Worm (Caenorhabditis elegans) whole organism, L1 larva: ENCODE data around the gene miz-1.

Experiments used
- C16A3.4 ChIP-seq: fragments of 150-350 bp; optimal IDR thresholded peaks from 2 replicates; lab custom pipeline; 2014; ENCODE audit warnings: missing biosample characterization, missing genetic modification characterization
- C34B4.2 ChIP-seq: sonication (generic microtip); optimal IDR thresholded peaks from 2 replicates; lab custom pipeline; 2017; ENCODE audit warnings: mild to moderate bottlenecking, missing genetic modification characterization, missing compliant biosample characterization
- F16B12.6 ChIP-seq: fragments of 150-350 bp; optimal IDR thresholded peaks from 2 replicates; lab custom pipeline; 2014; ENCODE audit warnings: missing biosample characterization, missing genetic modification characterization
- Y116A8C.19 ChIP-seq: sonication (generic microtip); optimal IDR thresholded peaks from 2 replicates; lab custom pipeline; 2016; ENCODE audit warnings: missing compliant biosample characterization, missing genetic modification characterization, borderline replicate concordance
- blmp-1 ChIP-seq: fragments of 150-350 bp; optimal IDR thresholded peaks from 2 replicates; lab custom pipeline; 2014; ENCODE audit warnings: missing biosample characterization, missing genetic modification characterization
- ceh-63 ChIP-seq: fragments of 200-800 bp; sonication (Bioruptor generic); optimal IDR thresholded peaks from 2 replicates; lab custom pipeline; 2018; ENCODE audit warnings: mild to moderate bottlenecking, missing genetic modification characterization, missing compliant biosample characterization
- ceh-8 ChIP-seq: fragments of 200-800 bp; sonication (Bioruptor generic); optimal IDR thresholded peaks from 2 replicates; lab custom pipeline; 2018; ENCODE audit warnings: mild to moderate bottlenecking, missing genetic modification characterization, moderate library complexity, missing compliant biosample characterization
- ceh-82 ChIP-seq, 3 experiments: fragments of 150-350 bp in 1 of 3; sonication (generic microtip) in 2 of 3; optimal IDR thresholded peaks; 2 replicates each; lab custom pipeline; 2014 to 2017; ENCODE audit warnings: missing biosample characterization in 3 of 3, missing genetic modification characterization in 3 of 3
- ceh-90 ChIP-seq: sonication (generic microtip); optimal IDR thresholded peaks from 2 replicates; lab custom pipeline; 2016; ENCODE audit warnings: missing genetic modification characterization, missing compliant biosample characterization
- dpl-1 ChIP-seq, 3 experiments: fragments of 150-350 bp in 2 of 3; sonication (generic microtip) in 1 of 3; optimal IDR thresholded peaks; 2 replicates each; lab custom pipeline; 2014 to 2017; ENCODE audit warnings: missing biosample characterization in 3 of 3, missing genetic modification characterization in 3 of 3, missing genetic modification reagents in 3 of 3
- efl-3 ChIP-seq: fragments of 200-800 bp; sonication (Bioruptor generic); optimal IDR thresholded peaks from 2 replicates; lab custom pipeline; 2018; ENCODE audit warnings: mild to moderate bottlenecking, missing genetic modification characterization, missing compliant biosample characterization
- egl-13 ChIP-seq: sonication (generic microtip); optimal IDR thresholded peaks from 2 replicates; lab custom pipeline; 2016; ENCODE audit warnings: missing genotype, missing genetic modification reagents, missing genetic modification characterization, missing compliant biosample characterization
- egl-27 ChIP-seq, 2 experiments: fragments of 150-350 bp in 1 of 2; sonication (generic microtip); optimal IDR thresholded peaks; 3 replicates each; lab custom pipeline; 2017 to 2018; ENCODE audit warnings: missing biosample characterization in 2 of 2, missing genetic modification characterization in 2 of 2, missing genetic modification reagents in 2 of 2
- elt-3 ChIP-seq, 6 experiments: fragments of 150-350 bp in 1 of 6; sonication (generic microtip); optimal IDR thresholded peaks; 2 replicates each; lab custom pipeline; 2017 to 2018; ENCODE audit warnings: missing biosample characterization in 6 of 6, missing genetic modification characterization in 6 of 6, inconsistent platforms in 1 of 6
- fkh-10 ChIP-seq: sonication (generic microtip); optimal IDR thresholded peaks from 2 replicates; lab custom pipeline; 2017; ENCODE audit warnings: missing biosample characterization, missing genetic modification reagents, missing genetic modification characterization
- fkh-4 ChIP-seq: sonication (generic microtip); optimal IDR thresholded peaks from 2 replicates; lab custom pipeline; 2016; ENCODE audit warnings: missing compliant biosample characterization, missing genetic modification characterization, borderline replicate concordance
- fkh-8 ChIP-seq: sonication (generic microtip); optimal IDR thresholded peaks from 2 replicates; lab custom pipeline; 2016; ENCODE audit warnings: mild to moderate bottlenecking, missing genetic modification characterization, missing compliant biosample characterization
- fos-1 ChIP-seq: fragments of 150-350 bp; optimal IDR thresholded peaks from 2 replicates; lab custom pipeline; 2014; ENCODE audit warnings: missing biosample characterization, missing genetic modification characterization
- grh-1 ChIP-seq: fragments of 200-800 bp; sonication (Bioruptor generic); IDR thresholded peaks from 2 replicates; pipeline ENCODE4 v1.3.6; 2022; ENCODE audit warnings: missing genetic modification reagents, missing genetic modification characterization, missing compliant biosample characterization
- irx-1 ChIP-seq: sonication (generic microtip); optimal IDR thresholded peaks from 2 replicates; lab custom pipeline; 2016; ENCODE audit warnings: missing genetic modification characterization, missing compliant biosample characterization
- isw-1 ChIP-seq: fragments of 200-800 bp; sonication (Bioruptor generic); IDR thresholded peaks from 2 replicates; pipeline ENCODE4 v1.3.6; 2022; ENCODE audit warnings: missing genetic modification characterization, missing compliant biosample characterization
- lin-13 ChIP-seq: fragments of 150-350 bp; optimal IDR thresholded peaks from 2 replicates; lab custom pipeline; 2014; ENCODE audit warnings: missing biosample characterization, missing genetic modification reagents, missing genetic modification characterization
- lin-14 ChIP-seq: fragments of 200-800 bp; sonication (Bioruptor generic); optimal IDR thresholded peaks from 2 replicates; lab custom pipeline; 2018; ENCODE audit warnings: mild to moderate bottlenecking, missing genetic modification characterization, moderate library complexity, missing compliant biosample characterization
- lin-39 ChIP-seq: fragments of 150-350 bp; optimal IDR thresholded peaks from 2 replicates; lab custom pipeline; 2014; ENCODE audit warnings: missing biosample characterization, missing genetic modification reagents, missing genetic modification characterization
- mdl-1 ChIP-seq, 2 experiments: fragments of 150-350 bp; optimal IDR thresholded peaks; 2 replicates each; lab custom pipeline; 2014 to 2017; ENCODE audit warnings: missing biosample characterization in 2 of 2, missing genetic modification characterization in 2 of 2, inconsistent platforms in 1 of 2
- mef-2 ChIP-seq: fragments of 150-350 bp; optimal IDR thresholded peaks from 2 replicates; lab custom pipeline; 2014; ENCODE audit warnings: missing biosample characterization, missing genetic modification characterization
- mep-1 ChIP-seq: fragments of 150-350 bp; optimal IDR thresholded peaks from 2 replicates; lab custom pipeline; 2014; ENCODE audit warnings: missing biosample characterization, missing genetic modification characterization
- nhr-12 ChIP-seq: sonication (generic microtip); optimal IDR thresholded peaks from 2 replicates; lab custom pipeline; 2017; ENCODE audit warnings: missing biosample characterization, missing genetic modification characterization
- nhr-19 ChIP-seq: fragments of 200-800 bp; sonication (Bioruptor generic); conservative IDR thresholded peaks from 2 replicates; pipeline ENCODE4 v1.3.6; 2022; ENCODE audit warnings: missing genetic modification characterization, missing compliant biosample characterization
- nhr-20 ChIP-seq: sonication (generic microtip); optimal IDR thresholded peaks from 2 replicates; lab custom pipeline; 2016; ENCODE audit warnings: mild to moderate bottlenecking, missing genetic modification characterization, missing compliant biosample characterization
- nhr-237 ChIP-seq: fragments of 150-350 bp; optimal IDR thresholded peaks from 2 replicates; lab custom pipeline; 2014; ENCODE audit warnings: missing biosample characterization, missing genetic modification characterization
- nhr-47 ChIP-seq: sonication (generic microtip); optimal IDR thresholded peaks from 2 replicates; lab custom pipeline; 2016; ENCODE audit warnings: mild to moderate bottlenecking, missing genetic modification characterization, moderate library complexity, missing compliant biosample characterization
- nhr-71 ChIP-seq: sonication (generic microtip); optimal IDR thresholded peaks from 2 replicates; lab custom pipeline; 2016; ENCODE audit warnings: mild to moderate bottlenecking, missing genetic modification characterization, moderate library complexity, missing compliant biosample characterization
- nhr-77 ChIP-seq: fragments of 150-350 bp; optimal IDR thresholded peaks from 2 replicates; lab custom pipeline; 2014; ENCODE audit warnings: missing biosample characterization, missing genetic modification characterization
- nhr-84 ChIP-seq: sonication (generic microtip); optimal IDR thresholded peaks from 2 replicates; lab custom pipeline; 2017; ENCODE audit warnings: missing biosample characterization, missing genetic modification characterization
- nhr-85 ChIP-seq: sonication (generic microtip); peaks from one replicate; lab custom pipeline; 2016; ENCODE audit warnings: missing genetic modification characterization, inconsistent platforms, missing compliant biosample characterization
- pag-3 ChIP-seq: sonication (generic microtip); optimal IDR thresholded peaks from 2 replicates; lab custom pipeline; 2017; ENCODE audit warnings: missing genetic modification characterization, mild to moderate bottlenecking, missing compliant biosample characterization, antibody characterized with exemption, borderline replicate concordance; ENCODE audit not compliant: insufficient read depth
- pax-3 ChIP-seq: fragments of 200-800 bp; sonication (Bioruptor generic); optimal IDR thresholded peaks from 2 replicates; lab custom pipeline; 2018; ENCODE audit warnings: mild to moderate bottlenecking, missing genetic modification characterization, moderate library complexity, missing compliant biosample characterization
- pqm-1 ChIP-seq: sonication (generic microtip); optimal IDR thresholded peaks from 3 replicates; lab custom pipeline; 2017; ENCODE audit warnings: missing biosample characterization, missing genetic modification characterization
- rnt-1 ChIP-seq: sonication (generic microtip); optimal IDR thresholded peaks from 2 replicates; lab custom pipeline; 2016; ENCODE audit warnings: mild to moderate bottlenecking, missing genetic modification characterization, moderate library complexity, missing compliant biosample characterization
- skn-1 ChIP-seq: fragments of 150-350 bp; optimal IDR thresholded peaks from 2 replicates; lab custom pipeline; 2014; ENCODE audit warnings: missing biosample characterization, missing genetic modification characterization
- snpc-4 ChIP-seq: fragments of 150-350 bp; optimal IDR thresholded peaks from 2 replicates; lab custom pipeline; 2014; ENCODE audit warnings: missing biosample characterization, missing genetic modification characterization
- sox-4 ChIP-seq: sonication (generic microtip); optimal IDR thresholded peaks from 2 replicates; lab custom pipeline; 2016; ENCODE audit warnings: missing genetic modification characterization, missing compliant biosample characterization
- sptf-1 ChIP-seq: fragments of 150-350 bp; optimal IDR thresholded peaks from 2 replicates; lab custom pipeline; 2014; ENCODE audit warnings: missing biosample characterization, missing genetic modification characterization
- sup-37 ChIP-seq: fragments of 200-800 bp; sonication (Bioruptor generic); optimal IDR thresholded peaks from 2 replicates; lab custom pipeline; 2018; ENCODE audit warnings: mild to moderate bottlenecking, missing genetic modification characterization, missing compliant biosample characterization
- tlp-1 ChIP-seq: fragments of 150-350 bp; optimal IDR thresholded peaks from 2 replicates; lab custom pipeline; 2014; ENCODE audit warnings: missing biosample characterization, missing genetic modification characterization
- unc-130 ChIP-seq: fragments of 150-350 bp; optimal IDR thresholded peaks from 2 replicates; lab custom pipeline; 2017; ENCODE audit warnings: missing biosample characterization, missing genetic modification characterization, inconsistent platforms
- unc-62 ChIP-seq: fragments of 150-350 bp; optimal IDR thresholded peaks from 2 replicates; lab custom pipeline; 2014; ENCODE audit warnings: missing biosample characterization, missing genetic modification reagents, missing genetic modification characterization
- unc-86 ChIP-seq: sonication (generic microtip); optimal IDR thresholded peaks from 2 replicates; lab custom pipeline; 2016; ENCODE audit warnings: missing genetic modification characterization, missing compliant biosample characterization
- vab-15 ChIP-seq: sonication (generic microtip); optimal IDR thresholded peaks from 2 replicates; lab custom pipeline; 2017; ENCODE audit warnings: missing genotype, mild to moderate bottlenecking, missing genetic modification characterization, missing compliant biosample characterization
- xbp-1 ChIP-seq: sonication (generic microtip); optimal IDR thresholded peaks from 2 replicates; lab custom pipeline; 2016; ENCODE audit warnings: missing genetic modification characterization, missing compliant biosample characterization
- zag-1 ChIP-seq: fragments of 150-350 bp; optimal IDR thresholded peaks from 2 replicates; lab custom pipeline; 2014; ENCODE audit warnings: missing biosample characterization, missing genetic modification characterization
- zip-4 ChIP-seq: fragments of 200-800 bp; sonication (Bioruptor generic); optimal IDR thresholded peaks from 2 replicates; lab custom pipeline; 2018; ENCODE audit warnings: mild to moderate bottlenecking, missing genetic modification characterization, moderate library complexity, missing compliant biosample characterization
- ztf-11 ChIP-seq, 2 experiments: sonication (generic microtip); optimal IDR thresholded peaks; 2 replicates each; lab custom pipeline; 2016 to 2017; ENCODE audit warnings: missing genetic modification characterization in 2 of 2, missing biosample characterization in 1 of 2, missing compliant biosample characterization in 1 of 2

The miz-1 gene

DNA sequence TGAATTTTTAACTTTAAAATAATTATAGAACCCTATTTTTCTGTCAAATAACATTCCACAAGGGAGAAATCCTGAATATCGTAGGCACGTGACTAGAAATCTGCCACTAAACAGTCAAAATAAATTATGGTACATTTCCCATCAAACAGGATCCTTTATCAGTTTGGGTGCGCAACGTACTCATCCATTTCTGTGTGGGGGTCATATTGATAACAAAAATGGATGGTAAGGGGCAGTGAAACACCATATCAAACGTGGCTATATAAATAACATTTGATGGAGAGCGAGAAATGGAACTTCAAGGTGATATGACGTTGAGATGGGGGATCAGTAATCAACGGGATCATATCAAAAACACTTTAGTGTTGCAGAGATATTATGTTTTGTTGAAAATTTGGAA, 28.1 kb upstream of the miz-1 start (continued):
- TF ChIP-seq irx-1 (tag; lab: Kevin White, UChicago) (no peak), dpl-1 (GFP tag; optimal IDR thresholded peaks at IDR 0.05; lab: Kevin White, UChicago) (no peak), nhr-77 (tag; lab: Kevin White, UChicago) (no peak), nhr-71 (tag; lab: Kevin White, UChicago) (no peak), nhr-85 (peak; percentile 90), blmp-1 (tag; lab: Kevin White, UChicago) (peak; percentile 72), egl-27 (tag; optimal IDR thresholded peaks at IDR 0.05; lab: Kevin White, UChicago) (no peak), ceh-90 (tag; lab: Kevin White, UChicago) (no peak), efl-3 (GFP tag; lab: Kevin White, UChicago) (no peak), mef-2 (tag; lab: Kevin White, UChicago) (no peak), nhr-237 (tag; lab: Kevin White, UChicago) (no peak), ztf-11 (tag; optimal IDR thresholded peaks at IDR 0.05; lab: Kevin White, UChicago) (no peak), mdl-1 (tag; optimal IDR thresholded peaks at IDR 0.05; lab: Kevin White, UChicago) (peak in 1 of 2 experiments; percentile 27), sup-37 (no peak), ceh-8 (GFP tag; lab: Kevin White, UChicago) (no peak), zip-4 (GFP tag; lab: Kevin White, UChicago) (no peak), nhr-47 (no peak), egl-13 (tag; lab: Kevin White, UChicago) (no peak), skn-1 (no peak), vab-15 (tag; lab: Kevin White, UChicago) (no peak), fkh-4 (tag; lab: Kevin White, UChicago) (no peak), unc-86 (tag; lab: Kevin White, UChicago) (no peak), unc-62 (no peak), tlp-1 (tag; lab: Kevin White, UChicago) (no peak), zag-1 (no peak), grh-1 (no peak), fkh-10 (GFP tag; lab: Kevin White, UChicago) (no peak), rnt-1 (tag; lab: Kevin White, UChicago) (no peak), unc-130 (no peak), lin-14 (GFP tag; lab: Kevin White, UChicago) (peak; percentile 50), fos-1 (tag; lab: Kevin White, UChicago) (no peak), mep-1 (tag; lab: Kevin White, UChicago) (no peak), sptf-1 (tag; lab: Kevin White, UChicago) (no peak), xbp-1 (no peak), C16A3.4 (no peak), snpc-4 (no peak), sox-4 (tag; lab: Kevin White, UChicago) (no peak), nhr-84 (tag; lab: Kevin White, UChicago) (no peak), C34B4.2 (tag; lab: Kevin White, UChicago) (no peak), F16B12.6 (tag; lab: Kevin White, UChicago) (no peak), nhr-20 (tag; lab: Kevin White, UChicago) (peak; percentile 66), Y116A8C.19 (tag; lab: Kevin White, UChicago) (no peak), pag-3 (no peak), pax-3 (tag; lab: Kevin White, UChicago) (no peak), lin-13 (GFP tag; lab: Kevin White, UChicago) (no peak), lin-39 (no peak), elt-3 (tag; optimal IDR thresholded peaks at IDR 0.05; lab: Kevin White, UChicago) (peak in 5 of 6 experiments; percentile 18 to 91 (median 49)), fkh-8 (no peak), nhr-19 (GFP tag; lab: Robert Waterston, UW) (peak; percentile 38; the same call in 1 of the 2 replicates), nhr-12 (tag; lab: Kevin White, UChicago) (no peak), isw-1 (GFP tag; lab: Robert Waterston, UW) (no peak), ceh-63 (GFP tag; lab: Kevin White, UChicago) (no peak), pqm-1 (no peak), ceh-82 (tag; optimal IDR thresholded peaks at IDR 0.05; lab: Kevin White, UChicago) (no peak)
